Fruit fly (Drosophila melanogaster): Measurements from ENCODE around the gene dsh.

dm6 chrX:11369374-11369773, 13.7 kb downstream of the dsh start, which contains the start of gene dlg1:
- TF ChIP-seq usp (GFP tag; optimal IDR thresholded peaks at IDR 0.05) = no peak
- no peak for TF ChIP-seq psq (optimal IDR thresholded peaks at IDR 0.05)
- no peak for TF ChIP-seq CG8478 (optimal IDR thresholded peaks at IDR 0.05)
- no peak for TF ChIP-seq EcR (GFP tag; optimal IDR thresholded peaks at IDR 0.05)
- TF ChIP-seq Dll (optimal IDR thresholded peaks at IDR 0.05) = no peak
- TF ChIP-seq pan (optimal IDR thresholded peaks at IDR 0.05) = no peak
